5 worm cellular contexts compared by ENCODE assay signal in genomic region chrX:12749530-12750240, ce11.
TF ChIP-seq lines count a peak whose summit lies in the region.

Gene pgp-14, minus strand, starts transcription at chrX:12749580.

TF ChIP-seq in whole organism, L1 larva, 84 proteins besides CTCF, POLR2A, EP300 and RAD21:
- TF ChIP-seq nhr-77 (tag; optimal IDR thresholded peaks at IDR 0.05; lab: Kevin White, UChicago): peak; percentile 51
- no peak for TF ChIP-seq nhr-11 (tag; optimal IDR thresholded peaks at IDR 0.05; lab: Kevin White, UChicago)
- TF ChIP-seq lin-14 (GFP tag; optimal IDR thresholded peaks at IDR 0.05; lab: Kevin White, UChicago): peak; percentile 20
- no peak for TF ChIP-seq pax-3 (tag; optimal IDR thresholded peaks at IDR 0.05; lab: Kevin White, UChicago)

TF ChIP-seq in whole organism, L2 larva, 48 proteins besides CTCF, POLR2A, EP300 and RAD21:
- no peak for TF ChIP-seq nhr-10 (tag; optimal IDR thresholded peaks at IDR 0.05; lab: Kevin White, UChicago)
- TF ChIP-seq nhr-129 (tag; optimal IDR thresholded peaks at IDR 0.05; lab: Kevin White, UChicago): peak; percentile 22
- TF ChIP-seq alr-1 (tag; optimal IDR thresholded peaks at IDR 0.05; lab: Kevin White, UChicago): no peak
- no peak for TF ChIP-seq elt-1 (tag; optimal IDR thresholded peaks at IDR 0.05; lab: Kevin White, UChicago)
- TF ChIP-seq ceh-16 (tag; optimal IDR thresholded peaks at IDR 0.05; lab: Kevin White, UChicago): no peak
- no peak for TF ChIP-seq ztf-1 (GFP tag; conservative IDR thresholded peaks at IDR 0.05; lab: Robert Waterston, UW)
- TF ChIP-seq lin-39 (tag; optimal IDR thresholded peaks at IDR 0.05; lab: Kevin White, UChicago): no peak
- TF ChIP-seq nhr-25 (tag; optimal IDR thresholded peaks at IDR 0.05; lab: Kevin White, UChicago): no peak
- peak; percentile 63 for TF ChIP-seq F13H6.1 (tag; optimal IDR thresholded peaks at IDR 0.05; lab: Kevin White, UChicago)
- no peak for TF ChIP-seq ztf-4 (tag; optimal IDR thresholded peaks at IDR 0.05; lab: Kevin White, UChicago)
- TF ChIP-seq mdl-1 (tag; optimal IDR thresholded peaks at IDR 0.05; lab: Kevin White, UChicago): no peak

TF ChIP-seq in whole organism, L3 larva, 47 proteins besides CTCF, POLR2A, EP300 and RAD21:
- TF ChIP-seq sea-2 (GFP tag; optimal IDR thresholded peaks at IDR 0.05; lab: Kevin White, UChicago) (no peak), pha-4 (tag; optimal IDR thresholded peaks at IDR 0.05; lab: Kevin White, UChicago) (peak; percentile 62), nfya-1 (tag; optimal IDR thresholded peaks at IDR 0.05; lab: Kevin White, UChicago; ENCODE audit: insufficient read depth) (no peak)

TF ChIP-seq in whole organism, L4 larva, 104 proteins besides CTCF, POLR2A, EP300 and RAD21:
- TF ChIP-seq rbr-2 (tag; optimal IDR thresholded peaks at IDR 0.05; lab: Kevin White, UChicago) (no peak), egl-43 (GFP tag; IDR thresholded peaks at IDR 0.05; lab: Robert Waterston, UW) (0 out of 2 replicates have a peak, but pooled peaks have one; percentile 27)

TF ChIP-seq in whole organism, late embryonic, 69 proteins besides CTCF, POLR2A, EP300 and RAD21:
- TF ChIP-seq T23F11.4 (GFP tag; optimal IDR thresholded peaks at IDR 0.05; lab: Kevin White, UChicago): no peak
- no peak for TF ChIP-seq Y22D7AL.16 (tag; optimal IDR thresholded peaks at IDR 0.05; lab: Kevin White, UChicago)
- TF ChIP-seq syd-9 (tag; optimal IDR thresholded peaks at IDR 0.05; lab: Kevin White, UChicago): no peak
- no peak for TF ChIP-seq hlh-15 (tag; optimal IDR thresholded peaks at IDR 0.05; lab: Kevin White, UChicago)
- no peak for TF ChIP-seq ztf-16 (tag; optimal IDR thresholded peaks at IDR 0.05; lab: Kevin White, UChicago)
- peak; percentile 1 for TF ChIP-seq sdc-2 (tag; optimal IDR thresholded peaks at IDR 0.05; lab: Kevin White, UChicago)
- no peak for TF ChIP-seq ceh-18 (tag; optimal IDR thresholded peaks at IDR 0.05; lab: Kevin White, UChicago)
- no peak for TF ChIP-seq ceh-9 (tag; optimal IDR thresholded peaks at IDR 0.05; lab: Kevin White, UChicago)

Comparison
In these comparisons a context has a peak if more than half of its experiments do, and no peak if none do; other contexts are left out.
1. Of the 29 proteins assayed by ChIP-seq in both whole organism, L4 larva and whole organism, L1 larva: peak only in whole organism, L4 larva: none; only in whole organism, L1 larva: nhr-77; in both: none; in neither: 28.